Worm (Caenorhabditis elegans): Measurements from ENCODE around the gene eef-1G.

eef-1G gene

DNA sequence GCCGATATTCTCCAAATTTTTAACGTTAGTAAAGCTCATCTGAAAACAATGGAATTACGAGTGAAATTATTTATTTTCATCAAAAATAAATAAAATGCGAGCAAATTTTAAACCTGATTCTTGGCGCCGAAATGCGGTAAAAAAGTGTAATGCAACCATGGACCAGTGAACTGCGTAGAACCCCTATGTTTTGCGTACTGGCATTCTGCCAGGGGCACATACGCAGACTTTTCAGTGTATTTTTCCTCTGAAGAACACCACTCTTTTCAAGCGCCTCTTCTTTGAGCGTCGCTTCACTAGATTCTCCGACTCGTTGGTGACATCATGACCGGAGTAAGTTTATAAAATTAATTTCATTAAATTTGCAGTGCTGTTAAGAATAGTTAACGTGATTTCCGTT, at the start of gene eef-1G, which contains the start of gene ctf-4 (continued):
- TF ChIP-seq tlp-1 (tag; optimal IDR thresholded peaks at IDR 0.05) (no peak), C34B4.2 (tag; optimal IDR thresholded peaks at IDR 0.05) (no peak), mef-2 (tag; optimal IDR thresholded peaks at IDR 0.05) (peak; percentile 48), rnt-1 (tag; optimal IDR thresholded peaks at IDR 0.05) (peak; percentile 96), vab-15 (tag; optimal IDR thresholded peaks at IDR 0.05) (peak; percentile 74), ztf-4 (tag; optimal IDR thresholded peaks at IDR 0.05) (peak; percentile 93), zip-4 (GFP tag; optimal IDR thresholded peaks at IDR 0.05) (peak; percentile 85), dpl-1 (GFP tag; optimal IDR thresholded peaks at IDR 0.05) (peak; percentile 95 to 96 (median 95)), pag-3 (tag; optimal IDR thresholded peaks at IDR 0.05; ENCODE audit: borderline replicate concordance, insufficient read depth) (no peak), lin-39 (tag; optimal IDR thresholded peaks at IDR 0.05) (peak; percentile 82), fkh-4 (tag; optimal IDR thresholded peaks at IDR 0.05; ENCODE audit: borderline replicate concordance) (peak; percentile 67), xbp-1 (tag; optimal IDR thresholded peaks at IDR 0.05) (peak; percentile 96), ces-1 (GFP tag; optimal IDR thresholded peaks at IDR 0.05) (no peak), snu-23 (GFP tag; optimal IDR thresholded peaks at IDR 0.05) (peak; percentile 98), lsy-2 (tag; optimal IDR thresholded peaks at IDR 0.05) (peak; percentile 94 to 97), unc-62 (GFP tag; optimal IDR thresholded peaks at IDR 0.05) (no peak), ets-5 (GFP tag; IDR thresholded peaks at IDR 0.05) (no peak), nhr-77 (tag; optimal IDR thresholded peaks at IDR 0.05) (peak; percentile 96), hlh-17 (GFP tag; optimal IDR thresholded peaks at IDR 0.05; ENCODE audit: borderline replicate concordance) (no peak), zag-1 (tag; optimal IDR thresholded peaks at IDR 0.05) (peak; percentile 46), sox-4 (tag; optimal IDR thresholded peaks at IDR 0.05) (peak; percentile 86), lin-13 (GFP tag; optimal IDR thresholded peaks at IDR 0.05) (peak; percentile 95), F16B12.6 (tag; optimal IDR thresholded peaks at IDR 0.05) (peak; percentile 68), lin-35 (GFP tag; optimal IDR thresholded peaks at IDR 0.05) (peak; percentile 97 to 99), unc-98 (GFP tag; IDR thresholded peaks at IDR 0.05) (peak; percentile 72), aly-2 (tag; optimal IDR thresholded peaks at IDR 0.05) (peak; percentile 70), Y116A8C.19 (tag; optimal IDR thresholded peaks at IDR 0.05; ENCODE audit: borderline replicate concordance) (no peak), efl-3 (GFP tag; optimal IDR thresholded peaks at IDR 0.05) (no peak), grh-1 (GFP tag; IDR thresholded peaks at IDR 0.05) (peak; percentile 93), nhr-85 (tag) (peak; percentile 98), egl-13 (tag; optimal IDR thresholded peaks at IDR 0.05) (peak; percentile 95)

DNA sequence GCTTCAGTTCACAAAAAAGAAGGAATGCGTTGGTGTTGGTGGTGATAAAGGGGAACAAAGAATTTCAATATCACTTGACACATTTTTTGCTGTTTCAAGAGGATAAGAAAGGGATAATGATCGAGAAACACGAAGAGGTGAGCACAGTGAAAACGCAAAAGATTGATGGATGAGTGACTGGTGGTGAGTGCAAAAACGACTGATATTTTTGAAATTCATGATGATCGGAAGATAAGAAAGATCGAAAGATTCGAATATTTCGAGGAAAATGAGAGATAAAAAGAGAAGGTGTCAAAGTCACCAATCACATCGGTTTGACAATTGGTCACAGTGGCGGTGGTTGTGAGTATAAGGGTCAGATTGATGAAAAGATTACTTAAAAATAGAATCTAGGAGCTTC, 49.6 kb upstream of the eef-1G start:
- TF ChIP-seq sptf-1 (tag; optimal IDR thresholded peaks at IDR 0.05): no peak
- peak; percentile 19 for TF ChIP-seq nhr-20 (tag; optimal IDR thresholded peaks at IDR 0.05)
- TF ChIP-seq lsy-2 (tag; optimal IDR thresholded peaks at IDR 0.05): peak in 1 of 2 experiments; percentile 36
- peak; percentile 53 for TF ChIP-seq nhr-71 (tag; optimal IDR thresholded peaks at IDR 0.05)
- TF ChIP-seq mdl-1 (tag; optimal IDR thresholded peaks at IDR 0.05): no peak
- TF ChIP-seq rnt-1 (tag; optimal IDR thresholded peaks at IDR 0.05): peak; percentile 44
- peak; percentile 54 for TF ChIP-seq lin-14 (GFP tag; optimal IDR thresholded peaks at IDR 0.05)

DNA sequence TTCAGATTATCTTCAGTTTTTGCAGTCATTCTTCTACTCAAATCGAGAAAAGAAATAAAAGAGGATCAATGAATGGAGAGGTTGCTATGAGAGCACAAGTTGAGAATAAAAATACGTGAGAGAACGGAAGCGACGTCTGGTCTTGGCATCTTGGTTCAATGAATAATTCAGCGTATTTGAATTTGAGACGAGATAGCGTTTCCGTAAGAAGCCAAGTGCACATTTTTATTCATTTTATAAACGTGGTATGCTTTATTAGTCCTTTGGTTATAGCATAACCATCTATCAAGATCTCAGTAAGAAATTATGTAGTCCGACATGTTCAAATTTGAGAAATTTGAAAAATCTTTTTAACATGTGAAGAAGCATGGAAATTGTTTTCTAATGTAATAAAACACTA, 47.1 kb upstream of the eef-1G start, which contains the start of gene F58B4.2:
TSS of gene F58B4.2 (minus strand) at position 101 of the 400 bp plus-strand sequence.
- TF ChIP-seq efl-1 (optimal IDR thresholded peaks at IDR 0.05) (no peak), efl-1 (GFP tag; optimal IDR thresholded peaks at IDR 0.05 in 1 of 2) (no peak), alr-1 (tag; optimal IDR thresholded peaks at IDR 0.05; ENCODE audit: borderline replicate concordance) (no peak), fkh-4 (tag; optimal IDR thresholded peaks at IDR 0.05; ENCODE audit: borderline replicate concordance) (no peak), ztf-11 (tag; optimal IDR thresholded peaks at IDR 0.05) (no peak)

All from whole organism, L1 larva.